Worm (Caenorhabditis elegans) whole organism, L1 larva: ENCODE results near the gene fbxa-39.

Source experiments
- C16A3.4 ChIP-seq: fragments of 150-350 bp; optimal IDR thresholded peaks from 2 replicates; lab custom pipeline; 2014; ENCODE audit warnings: missing biosample characterization, missing genetic modification characterization
- C34B4.2 ChIP-seq: sonication (generic microtip); optimal IDR thresholded peaks from 2 replicates; lab custom pipeline; 2017; ENCODE audit warnings: mild to moderate bottlenecking, missing genetic modification characterization, missing compliant biosample characterization
- Y116A8C.19 ChIP-seq: sonication (generic microtip); optimal IDR thresholded peaks from 2 replicates; lab custom pipeline; 2016; ENCODE audit warnings: missing compliant biosample characterization, missing genetic modification characterization, borderline replicate concordance
- alr-1 ChIP-seq: fragments of 200-800 bp; sonication (Bioruptor generic); optimal IDR thresholded peaks from 2 replicates; lab custom pipeline; 2018; ENCODE audit warnings: borderline replicate concordance, mild to moderate bottlenecking, missing genetic modification characterization, missing compliant biosample characterization
- aly-2 ChIP-seq: fragments of 150-350 bp; optimal IDR thresholded peaks from 2 replicates; lab custom pipeline; 2014; ENCODE audit warnings: missing biosample characterization, missing genetic modification characterization
- ama-1 ChIP-seq: fragments of 150-350 bp; optimal IDR thresholded peaks from 2 replicates; lab custom pipeline; 2014
- blmp-1 ChIP-seq: fragments of 150-350 bp; optimal IDR thresholded peaks from 2 replicates; lab custom pipeline; 2014; ENCODE audit warnings: missing biosample characterization, missing genetic modification characterization
- ceh-63 ChIP-seq: fragments of 200-800 bp; sonication (Bioruptor generic); optimal IDR thresholded peaks from 2 replicates; lab custom pipeline; 2018; ENCODE audit warnings: mild to moderate bottlenecking, missing genetic modification characterization, missing compliant biosample characterization
- ceh-82 ChIP-seq, 3 experiments: fragments of 150-350 bp in 1 of 3; sonication (generic microtip) in 2 of 3; optimal IDR thresholded peaks; 2 replicates each; lab custom pipeline; 2014 to 2017; ENCODE audit warnings: missing biosample characterization in 3 of 3, missing genetic modification characterization in 3 of 3
- dpl-1 ChIP-seq, 3 experiments: fragments of 150-350 bp in 2 of 3; sonication (generic microtip) in 1 of 3; optimal IDR thresholded peaks; 2 replicates each; lab custom pipeline; 2014 to 2017; ENCODE audit warnings: missing biosample characterization in 3 of 3, missing genetic modification characterization in 3 of 3, missing genetic modification reagents in 3 of 3
- efl-1 ChIP-seq, 4 experiments: fragments of 150-350 bp; optimal IDR thresholded peaks in 3 of 4; peaks in 1 of 4; 1 replicate in 1 of 4; 2 replicates in 3 of 4; lab custom pipeline; 2014; ENCODE audit warnings: missing biosample characterization in 2 of 4, missing genetic modification characterization in 2 of 4, missing genetic modification reagents in 2 of 4
- efl-3 ChIP-seq: fragments of 200-800 bp; sonication (Bioruptor generic); optimal IDR thresholded peaks from 2 replicates; lab custom pipeline; 2018; ENCODE audit warnings: mild to moderate bottlenecking, missing genetic modification characterization, missing compliant biosample characterization
- egl-13 ChIP-seq: sonication (generic microtip); optimal IDR thresholded peaks from 2 replicates; lab custom pipeline; 2016; ENCODE audit warnings: missing genotype, missing genetic modification reagents, missing genetic modification characterization, missing compliant biosample characterization
- elt-3 ChIP-seq, 6 experiments: fragments of 150-350 bp in 1 of 6; sonication (generic microtip); optimal IDR thresholded peaks; 2 replicates each; lab custom pipeline; 2017 to 2018; ENCODE audit warnings: missing biosample characterization in 6 of 6, missing genetic modification characterization in 6 of 6, inconsistent platforms in 1 of 6
- fkh-8 ChIP-seq: sonication (generic microtip); optimal IDR thresholded peaks from 2 replicates; lab custom pipeline; 2016; ENCODE audit warnings: mild to moderate bottlenecking, missing genetic modification characterization, missing compliant biosample characterization
- fos-1 ChIP-seq: fragments of 150-350 bp; optimal IDR thresholded peaks from 2 replicates; lab custom pipeline; 2014; ENCODE audit warnings: missing biosample characterization, missing genetic modification characterization
- grh-1 ChIP-seq: fragments of 200-800 bp; sonication (Bioruptor generic); IDR thresholded peaks from 2 replicates; pipeline ENCODE4 v1.3.6; 2022; ENCODE audit warnings: missing genetic modification reagents, missing genetic modification characterization, missing compliant biosample characterization
- isw-1 ChIP-seq: fragments of 200-800 bp; sonication (Bioruptor generic); IDR thresholded peaks from 2 replicates; pipeline ENCODE4 v1.3.6; 2022; ENCODE audit warnings: missing genetic modification characterization, missing compliant biosample characterization
- lin-35 ChIP-seq, 2 experiments: fragments of 150-350 bp; optimal IDR thresholded peaks; 2 replicates each; lab custom pipeline; 2014; ENCODE audit warnings: missing biosample characterization in 2 of 2, missing genetic modification characterization in 2 of 2, missing genetic modification reagents in 2 of 2
- mab-9 ChIP-seq: fragments of 200-800 bp; sonication (Bioruptor generic); IDR thresholded peaks from 2 replicates; pipeline ENCODE4 v1.3.6; 2022; ENCODE audit warnings: missing genetic modification reagents, missing genetic modification characterization, missing compliant biosample characterization
- mdl-1 ChIP-seq, 2 experiments: fragments of 150-350 bp; optimal IDR thresholded peaks; 2 replicates each; lab custom pipeline; 2014 to 2017; ENCODE audit warnings: missing biosample characterization in 2 of 2, missing genetic modification characterization in 2 of 2, inconsistent platforms in 1 of 2
- mep-1 ChIP-seq: fragments of 150-350 bp; optimal IDR thresholded peaks from 2 replicates; lab custom pipeline; 2014; ENCODE audit warnings: missing biosample characterization, missing genetic modification characterization
- nhr-11 ChIP-seq: fragments of 150-350 bp; optimal IDR thresholded peaks from 2 replicates; lab custom pipeline; 2014; ENCODE audit warnings: missing biosample characterization, missing genetic modification characterization
- nhr-20 ChIP-seq: sonication (generic microtip); optimal IDR thresholded peaks from 2 replicates; lab custom pipeline; 2016; ENCODE audit warnings: mild to moderate bottlenecking, missing genetic modification characterization, missing compliant biosample characterization
- nhr-28 ChIP-seq: fragments of 150-350 bp; optimal IDR thresholded peaks from 2 replicates; lab custom pipeline; 2014; ENCODE audit warnings: missing biosample characterization, missing genetic modification characterization
- nhr-76 ChIP-seq: sonication (generic microtip); optimal IDR thresholded peaks from 2 replicates; lab custom pipeline; 2017; ENCODE audit warnings: missing biosample characterization, missing genetic modification characterization
- nhr-84 ChIP-seq: sonication (generic microtip); optimal IDR thresholded peaks from 2 replicates; lab custom pipeline; 2017; ENCODE audit warnings: missing biosample characterization, missing genetic modification characterization
- nhr-85 ChIP-seq: sonication (generic microtip); peaks from one replicate; lab custom pipeline; 2016; ENCODE audit warnings: missing genetic modification characterization, inconsistent platforms, missing compliant biosample characterization
- nhr-90 ChIP-seq: sonication (generic microtip); optimal IDR thresholded peaks from 2 replicates; lab custom pipeline; 2016; ENCODE audit warnings: mild to moderate bottlenecking, missing genetic modification characterization, missing compliant biosample characterization; ENCODE audit not compliant: poor library complexity
- pqm-1 ChIP-seq: sonication (generic microtip); optimal IDR thresholded peaks from 3 replicates; lab custom pipeline; 2017; ENCODE audit warnings: missing biosample characterization, missing genetic modification characterization
- rnt-1 ChIP-seq: sonication (generic microtip); optimal IDR thresholded peaks from 2 replicates; lab custom pipeline; 2016; ENCODE audit warnings: mild to moderate bottlenecking, missing genetic modification characterization, moderate library complexity, missing compliant biosample characterization
- skn-1 ChIP-seq: fragments of 150-350 bp; optimal IDR thresholded peaks from 2 replicates; lab custom pipeline; 2014; ENCODE audit warnings: missing biosample characterization, missing genetic modification characterization
- snpc-4 ChIP-seq: fragments of 150-350 bp; optimal IDR thresholded peaks from 2 replicates; lab custom pipeline; 2014; ENCODE audit warnings: missing biosample characterization, missing genetic modification characterization
- snu-23 ChIP-seq: sonication (generic microtip); optimal IDR thresholded peaks from 2 replicates; lab custom pipeline; 2016; ENCODE audit warnings: missing genetic modification characterization, missing compliant biosample characterization
- sptf-1 ChIP-seq: fragments of 150-350 bp; optimal IDR thresholded peaks from 2 replicates; lab custom pipeline; 2014; ENCODE audit warnings: missing biosample characterization, missing genetic modification characterization
- tbx-2 ChIP-seq: sonication (generic microtip); optimal IDR thresholded peaks from 2 replicates; lab custom pipeline; 2016; ENCODE audit warnings: missing genetic modification characterization, missing compliant biosample characterization
- unc-130 ChIP-seq: fragments of 150-350 bp; optimal IDR thresholded peaks from 2 replicates; lab custom pipeline; 2017; ENCODE audit warnings: missing biosample characterization, missing genetic modification characterization, inconsistent platforms
- unc-30 ChIP-seq: sonication (generic microtip); optimal IDR thresholded peaks from 2 replicates; lab custom pipeline; 2017; ENCODE audit warnings: missing biosample characterization, missing genetic modification characterization
- unc-62 ChIP-seq: fragments of 150-350 bp; optimal IDR thresholded peaks from 2 replicates; lab custom pipeline; 2014; ENCODE audit warnings: missing biosample characterization, missing genetic modification reagents, missing genetic modification characterization
- zag-1 ChIP-seq: fragments of 150-350 bp; optimal IDR thresholded peaks from 2 replicates; lab custom pipeline; 2014; ENCODE audit warnings: missing biosample characterization, missing genetic modification characterization

The fbxa-39 gene

ce11 chrIII:2279457-2279856 is 6.6 kb downstream of the fbxa-39 start, which contains the start of gene Y54F10BM.23 (continued):
- TF ChIP-seq skn-1 (tag; lab: Kevin White, UChicago), result no peak
- TF ChIP-seq aly-2 (tag; lab: Kevin White, UChicago), result no peak

ce11 chrIII:2280569-2280968 is 7.7 kb downstream of the fbxa-39 start, which contains the start of gene Y54F10BM.22:
TSS of gene Y54F10BM.22 (plus strand) at chrIII:2280899.
- TF ChIP-seq snu-23 (GFP tag; lab: Kevin White, UChicago) (peak; percentile 0), efl-1 (optimal IDR thresholded peaks at IDR 0.05; lab: Kevin White, UChicago) (no peak), efl-1 (GFP tag; optimal IDR thresholded peaks at IDR 0.05 in 1 of 2; lab: Kevin White, UChicago) (peak in 1 of 2 experiments; percentile 64), nhr-90 (peak; percentile 28), ceh-82 (tag; optimal IDR thresholded peaks at IDR 0.05; lab: Kevin White, UChicago) (no peak), elt-3 (tag; optimal IDR thresholded peaks at IDR 0.05; lab: Kevin White, UChicago) (peak in 2 of 6 experiments; percentile 41 to 83), lin-35 (GFP tag; optimal IDR thresholded peaks at IDR 0.05; lab: Kevin White, UChicago) (peak in 1 of 2 experiments; percentile 10), Y116A8C.19 (no peak), nhr-85 (tag; lab: Kevin White, UChicago) (peak; percentile 82), snpc-4 (no peak), nhr-20 (peak; percentile 30)

- no peak for TF ChIP-seq efl-1 (optimal IDR thresholded peaks at IDR 0.05; lab: Kevin White, UChicago)
- peak in 1 of 2 experiments; percentile 46 for TF ChIP-seq efl-1 (GFP tag; optimal IDR thresholded peaks at IDR 0.05 in 1 of 2; lab: Kevin White, UChicago)
- no peak for TF ChIP-seq alr-1
Measured at ce11 chrIII:2281975-2282957, 9.4 kb downstream of the fbxa-39 start, which contains the start of gene Y54F10BM.3. TSS of gene Y54F10BM.3 (plus strand) at chrIII:2282025.

- no peak for TF ChIP-seq tbx-2 (tag; lab: Kevin White, UChicago)
- no peak for TF ChIP-seq pqm-1
- no peak for TF ChIP-seq unc-30 (tag; lab: Kevin White, UChicago)
- no peak for TF ChIP-seq egl-13 (tag; lab: Kevin White, UChicago)
- TF ChIP-seq unc-130 (tag; lab: Kevin White, UChicago), result no peak
- no peak for TF ChIP-seq grh-1 (GFP tag; lab: Robert Waterston, UW)
- no peak for TF ChIP-seq aly-2 (tag; lab: Kevin White, UChicago)
- no peak for TF ChIP-seq elt-3 (tag; optimal IDR thresholded peaks at IDR 0.05; lab: Kevin White, UChicago)
- no peak for TF ChIP-seq skn-1 (tag; lab: Kevin White, UChicago)
- TF ChIP-seq nhr-84 (tag; lab: Kevin White, UChicago), result no peak
- no peak for TF ChIP-seq nhr-76 (tag; lab: Kevin White, UChicago)
- no peak for TF ChIP-seq efl-3 (GFP tag; lab: Kevin White, UChicago)
- no peak for TF ChIP-seq mdl-1 (tag; optimal IDR thresholded peaks at IDR 0.05; lab: Kevin White, UChicago)
- TF ChIP-seq dpl-1 (GFP tag; optimal IDR thresholded peaks at IDR 0.05; lab: Kevin White, UChicago), result no peak
- TF ChIP-seq, all 84 proteins: peak for 0
Measured at ce11 chrIII:2283341-2283847, 10.6 kb downstream of the fbxa-39 start.

- TF ChIP-seq fkh-8 (no peak), blmp-1 (tag; lab: Kevin White, UChicago) (no peak), ama-1 (lab: Kevin White, UChicago) (no peak), mep-1 (tag; lab: Kevin White, UChicago) (no peak), ceh-63 (no peak), efl-3 (GFP tag; lab: Kevin White, UChicago) (no peak), nhr-20 (no peak), isw-1 (GFP tag; lab: Robert Waterston, UW) (no peak), nhr-11 (tag; lab: Kevin White, UChicago) (no peak), nhr-28 (tag; lab: Kevin White, UChicago) (no peak), C16A3.4 (tag; lab: Kevin White, UChicago) (no peak), rnt-1 (tag; lab: Kevin White, UChicago) (no peak), fos-1 (tag; lab: Kevin White, UChicago) (no peak), C34B4.2 (tag; lab: Kevin White, UChicago) (no peak), egl-13 (tag; lab: Kevin White, UChicago) (no peak), zag-1 (tag; lab: Kevin White, UChicago) (no peak), unc-62 (GFP tag; lab: Kevin White, UChicago) (no peak), mab-9 (GFP tag; lab: Robert Waterston, UW) (no peak), sptf-1 (no peak)
Measured at ce11 chrIII:2288261-2288660, 15.4 kb downstream of the fbxa-39 start.
